Worm (Caenorhabditis elegans): ENCODE measurements around the gene egl-15.

DNA sequence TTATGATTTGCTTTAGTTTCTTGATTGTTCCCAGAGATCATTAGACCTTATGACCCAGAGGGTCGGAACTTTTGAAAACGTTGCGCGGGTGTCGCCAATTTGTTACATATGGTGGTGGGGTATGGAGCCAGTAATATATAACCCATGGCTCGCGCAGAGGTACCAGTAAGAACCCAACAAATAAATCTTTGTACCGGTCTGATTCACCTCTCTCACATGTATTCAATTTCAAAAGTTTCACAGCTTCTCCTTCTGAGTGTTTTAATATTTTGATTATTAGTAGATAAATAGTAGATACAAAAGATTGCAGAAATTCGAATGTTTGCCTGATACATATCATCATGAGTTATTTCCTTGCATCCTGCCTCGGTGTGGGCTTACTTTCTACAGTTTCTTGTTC, at the start of gene egl-15:
- TF ChIP-seq pha-4 (tag; optimal IDR thresholded peaks at IDR 0.05): no peak
- no peak for TF ChIP-seq zip-5 (tag; optimal IDR thresholded peaks at IDR 0.05)
- no peak for TF ChIP-seq fkh-10 (GFP tag; optimal IDR thresholded peaks at IDR 0.05)
- no peak for TF ChIP-seq C38D4.7 (GFP tag; optimal IDR thresholded peaks at IDR 0.05)
- TF ChIP-seq tbx-2 (tag; optimal IDR thresholded peaks at IDR 0.05): no peak
- no peak for TF ChIP-seq hlh-8 (tag; optimal IDR thresholded peaks at IDR 0.05)
- no peak for TF ChIP-seq K02D7.2 (tag; optimal IDR thresholded peaks at IDR 0.05)
- no peak for TF ChIP-seq ceh-45 (GFP tag; IDR thresholded peaks at IDR 0.05)
- no peak for TF ChIP-seq npax-4 (tag; optimal IDR thresholded peaks at IDR 0.05)

All from whole organism, late embryonic.